Fruit fly (Drosophila melanogaster) whole organism, embryonic: ENCODE data around the gene Cda5.

ENCODE experiments used
- Antp ChIP-seq: fragments of 200-800 bp; sonication (Bioruptor generic); optimal IDR thresholded peaks from 3 replicates; lab custom pipeline; 2016; ENCODE audit warnings: missing biosample characterization, missing genetic modification characterization
- CG10274 ChIP-seq: fragments of 200-800 bp; sonication (Bioruptor generic); optimal IDR thresholded peaks from 3 replicates; lab custom pipeline; 2017; ENCODE audit warnings: missing biosample characterization, mild to moderate bottlenecking, missing genetic modification characterization
- CG10366 ChIP-seq: fragments of 200-800 bp; sonication (Bioruptor generic); IDR thresholded peaks from 2 replicates; pipeline ENCODE4 v1.3.6; 2022; ENCODE audit warnings: missing biosample characterization, missing genetic modification characterization
- CG12104 ChIP-seq: fragments of 200-800 bp; sonication (Bioruptor generic); optimal IDR thresholded peaks from 3 replicates; lab custom pipeline; 2016; ENCODE audit warnings: missing biosample characterization, missing genetic modification characterization
- CG13287 ChIP-seq: fragments of 200-800 bp; sonication (Bioruptor generic); IDR thresholded peaks from 2 replicates; pipeline ENCODE4 v1.3.6; 2022; ENCODE audit warnings: missing biosample characterization, missing genetic modification characterization; ENCODE audit not compliant: partially characterized antibody
- CG14710 ChIP-seq: fragments of 200-800 bp; sonication (Bioruptor generic); optimal IDR thresholded peaks from 3 replicates; lab custom pipeline; 2019; ENCODE audit warnings: missing biosample characterization, mild to moderate bottlenecking, missing genetic modification characterization, moderate library complexity
- CG17328 ChIP-seq: fragments of 200-800 bp; sonication (Bioruptor generic); IDR thresholded peaks from 2 replicates; pipeline ENCODE4 v1.3.6; 2022; ENCODE audit warnings: missing biosample characterization, missing genetic modification characterization
- CG17385 ChIP-seq: fragments of 200-800 bp; sonication (Bioruptor generic); optimal IDR thresholded peaks from 3 replicates; lab custom pipeline; 2018; ENCODE audit warnings: missing biosample characterization, mild to moderate bottlenecking, missing genetic modification characterization
- CG18262 ChIP-seq: fragments of 200-800 bp; optimal IDR thresholded peaks from 3 replicates; lab custom pipeline; 2019; ENCODE audit warnings: missing biosample characterization, mild to moderate bottlenecking, missing genetic modification characterization, moderate library complexity
- CG18764 ChIP-seq: fragments of 200-800 bp; sonication (Bioruptor generic); optimal IDR thresholded peaks from 3 replicates; lab custom pipeline; 2016; ENCODE audit warnings: missing biosample characterization, missing genetic modification characterization
- CG2202 ChIP-seq: fragments of 200-800 bp; sonication (Bioruptor generic); optimal IDR thresholded peaks from 2 replicates; lab custom pipeline; 2018; ENCODE audit warnings: missing biosample characterization, mild to moderate bottlenecking, missing genetic modification characterization
- CG30403 ChIP-seq: fragments of 200-800 bp; sonication (Bioruptor generic); optimal IDR thresholded peaks from 3 replicates; lab custom pipeline; 2016; ENCODE audit warnings: missing biosample characterization, missing genetic modification characterization
- CG30431 ChIP-seq: fragments of 200-800 bp; sonication (Bioruptor generic); optimal IDR thresholded peaks from 2 replicates; lab custom pipeline; 2017; ENCODE audit warnings: missing biosample characterization, missing genetic modification characterization
- CG33213 ChIP-seq: fragments of 200-800 bp; sonication (Bioruptor generic); optimal IDR thresholded peaks from 3 replicates; lab custom pipeline; 2016; ENCODE audit warnings: missing biosample characterization, missing genetic modification characterization
- CG34224 ChIP-seq: fragments of 200-800 bp; sonication (Bioruptor generic); IDR thresholded peaks from 3 replicates; pipeline ENCODE4 v1.3.6; 2022; ENCODE audit warnings: missing biosample characterization, missing genetic modification characterization; ENCODE audit not compliant: partially characterized antibody
- CG34422 ChIP-seq: fragments of 200-800 bp; sonication (Bioruptor generic); IDR thresholded peaks from 3 replicates; pipeline ENCODE4 v1.3.6; 2022; ENCODE audit warnings: missing biosample characterization, missing genetic modification characterization
- CG5245 ChIP-seq: fragments of 200-800 bp; sonication (Bioruptor generic); optimal IDR thresholded peaks from 3 replicates; lab custom pipeline; 2016; ENCODE audit warnings: missing biosample characterization, missing genetic modification characterization
- CG6683 ChIP-seq: fragments of 200-800 bp; sonication (Bioruptor generic); optimal IDR thresholded peaks from 2 replicates; lab custom pipeline; 2017; ENCODE audit warnings: missing biosample characterization, mild to moderate bottlenecking, missing genetic modification characterization, missing genetic modification reagents
- CG8281 ChIP-seq: fragments of 200-800 bp; sonication (Bioruptor generic); optimal IDR thresholded peaks from 2 replicates; lab custom pipeline; 2018; ENCODE audit warnings: missing biosample characterization, mild to moderate bottlenecking, missing genetic modification characterization, moderate library complexity
- CG8359 ChIP-seq: fragments of 200-800 bp; sonication (Bioruptor generic); optimal IDR thresholded peaks from 2 replicates; lab custom pipeline; 2017; ENCODE audit warnings: missing biosample characterization, mild to moderate bottlenecking, missing genetic modification characterization, borderline replicate concordance
- Dek ChIP-seq: fragments of 200-800 bp; sonication (Bioruptor generic); optimal IDR thresholded peaks from 3 replicates; lab custom pipeline; 2019; ENCODE audit warnings: missing biosample characterization, mild to moderate bottlenecking, missing genetic modification characterization, moderate library complexity
- HHEX ChIP-seq: fragments of 200-800 bp; sonication (Bioruptor generic); optimal IDR thresholded peaks from 3 replicates; lab custom pipeline; 2017; ENCODE audit warnings: missing biosample characterization, mild to moderate bottlenecking, missing genetic modification characterization, missing genetic modification reagents
- HmgZ ChIP-seq: fragments of 200-800 bp; sonication (Bioruptor generic); optimal IDR thresholded peaks from 2 replicates; lab custom pipeline; 2018; ENCODE audit warnings: missing biosample characterization, mild to moderate bottlenecking, missing genetic modification characterization
- Hr39 ChIP-seq: fragments of >200 bp; optimal IDR thresholded peaks from 2 replicates; lab custom pipeline; 2017
- Hr51 ChIP-seq, 2 experiments: fragments of 200-800 bp; sonication (Bioruptor generic); optimal IDR thresholded peaks; 2 replicates in 1 of 2; 3 replicates in 1 of 2; lab custom pipeline; 2016 to 2018; ENCODE audit warnings: missing biosample characterization in 2 of 2, missing genetic modification characterization in 2 of 2, mild to moderate bottlenecking in 1 of 2, moderate library complexity in 1 of 2
- Jarid2 ChIP-seq: fragments of 200-800 bp; sonication (Bioruptor generic); optimal IDR thresholded peaks from 3 replicates; lab custom pipeline; 2017; ENCODE audit warnings: mild to moderate bottlenecking, missing biosample characterization, missing genetic modification reagents, missing genetic modification characterization
- Kr ChIP-seq: fragments of 200-800 bp; sonication (Bioruptor generic); optimal IDR thresholded peaks from 2 replicates; lab custom pipeline; 2017; ENCODE audit warnings: missing biosample characterization, mild to moderate bottlenecking, missing genetic modification characterization
- Lpt ChIP-seq: fragments of >200 bp; optimal IDR thresholded peaks from 2 replicates; lab custom pipeline; 2018; ENCODE audit warnings: missing biosample characterization, missing genetic modification characterization
- MBD-R2 ChIP-seq: fragments of 200-800 bp; sonication (Bioruptor generic); IDR thresholded peaks from 2 replicates; pipeline ENCODE4 v1.3.6; 2022; ENCODE audit warnings: missing biosample characterization, missing genetic modification characterization
- MTF-1 ChIP-seq: fragments of 200-800 bp; sonication (Bioruptor generic); optimal IDR thresholded peaks from 2 replicates; lab custom pipeline; 2018; ENCODE audit warnings: missing biosample characterization, mild to moderate bottlenecking, missing genetic modification characterization, borderline replicate concordance
- Mes4 ChIP-seq: fragments of 200-800 bp; sonication (Bioruptor generic); optimal IDR thresholded peaks from 2 replicates; lab custom pipeline; 2016; ENCODE audit warnings: missing biosample characterization, missing genetic modification characterization
- NK7.1 ChIP-seq: fragments of 200-800 bp; sonication (Bioruptor generic); optimal IDR thresholded peaks from 3 replicates; lab custom pipeline; 2016; ENCODE audit warnings: missing biosample characterization, missing genetic modification characterization
- Nf-YA ChIP-seq: fragments of 200-800 bp; sonication (Bioruptor generic); IDR thresholded peaks from 2 replicates; pipeline ENCODE4 v1.3.6; 2022; ENCODE audit warnings: missing biosample characterization, missing genetic modification characterization
- Nf-YB ChIP-seq: fragments of 200-800 bp; sonication (Bioruptor generic); optimal IDR thresholded peaks from 3 replicates; lab custom pipeline; 2019; ENCODE audit warnings: missing biosample characterization, mild to moderate bottlenecking, missing genetic modification characterization, moderate library complexity
- Sin3A ChIP-seq: fragments of >200 bp; optimal IDR thresholded peaks from 2 replicates; lab custom pipeline; 2018
- aop ChIP-seq: fragments of 200-800 bp; sonication (Bioruptor generic); IDR thresholded peaks from 2 replicates; pipeline ENCODE4 v1.3.6; 2022; ENCODE audit warnings: missing biosample characterization, missing genetic modification characterization
- bab2 ChIP-seq: fragments of 200-800 bp; sonication (Bioruptor generic); optimal IDR thresholded peaks from 2 replicates; lab custom pipeline; 2016; ENCODE audit warnings: missing biosample characterization, missing genetic modification characterization
- cato ChIP-seq: fragments of 200-800 bp; sonication (Bioruptor generic); optimal IDR thresholded peaks from 2 replicates; lab custom pipeline; 2016; ENCODE audit warnings: missing biosample characterization, missing genetic modification characterization, borderline replicate concordance
- chm ChIP-seq: fragments of 200-800 bp; sonication (Bioruptor generic); IDR thresholded peaks from 2 replicates; pipeline ENCODE4 v1.3.6; 2022; ENCODE audit warnings: missing biosample characterization, missing genetic modification characterization
- ems ChIP-seq: fragments of 200-800 bp; sonication (Bioruptor generic); optimal IDR thresholded peaks from 3 replicates; lab custom pipeline; 2016; ENCODE audit warnings: missing biosample characterization, missing genetic modification characterization
- en ChIP-seq: fragments of 200-800 bp; sonication (Bioruptor generic); optimal IDR thresholded peaks from 2 replicates; lab custom pipeline; 2016; ENCODE audit warnings: missing biosample characterization, missing genetic modification characterization
- gce ChIP-seq: fragments of 200-800 bp; sonication (Bioruptor generic); IDR thresholded peaks from 3 replicates; pipeline ENCODE4 v1.3.6; 2022; ENCODE audit warnings: missing biosample characterization, missing genetic modification characterization
- h ChIP-seq: fragments of >200 bp; optimal IDR thresholded peaks from 2 replicates; lab custom pipeline; 2017
- jumu ChIP-seq: fragments of 200-800 bp; sonication (Bioruptor generic); optimal IDR thresholded peaks from 3 replicates; lab custom pipeline; 2016; ENCODE audit warnings: missing biosample characterization, missing genetic modification characterization
- p53 ChIP-seq: fragments of 200-800 bp; sonication (Bioruptor generic); optimal IDR thresholded peaks from 2 replicates; lab custom pipeline; 2016; ENCODE audit warnings: missing biosample characterization, missing genetic modification characterization
- pb ChIP-seq: fragments of 200-800 bp; sonication (Bioruptor generic); optimal IDR thresholded peaks from 3 replicates; lab custom pipeline; 2016; ENCODE audit warnings: missing biosample characterization, missing genetic modification characterization
- pho ChIP-seq: fragments of 200-800 bp; sonication (Bioruptor generic); optimal IDR thresholded peaks from 2 replicates; lab custom pipeline; 2016; ENCODE audit warnings: missing biosample characterization, missing genetic modification characterization
- rib ChIP-seq: fragments of 200-800 bp; sonication (Bioruptor generic); IDR thresholded peaks from 2 replicates; pipeline ENCODE4 v1.3.6; 2022; ENCODE audit warnings: missing biosample characterization, missing genetic modification characterization
- seq ChIP-seq: fragments of 200-800 bp; sonication (Bioruptor generic); IDR thresholded peaks from 2 replicates; pipeline ENCODE4 v1.3.6; 2022; ENCODE audit warnings: missing biosample characterization, missing genetic modification characterization
- tin ChIP-seq: fragments of 200-800 bp; sonication (Bioruptor generic); optimal IDR thresholded peaks from 3 replicates; lab custom pipeline; 2016; ENCODE audit warnings: missing biosample characterization, missing genetic modification characterization
- vvl ChIP-seq: fragments of 200-800 bp; sonication (Bioruptor generic); IDR thresholded peaks from 2 replicates; pipeline ENCODE4 v1.3.6; 2022; ENCODE audit warnings: missing biosample characterization, missing genetic modification characterization
- yki ChIP-seq: fragments of >200 bp; optimal IDR thresholded peaks from 3 replicates; lab custom pipeline; 2018

Cda5 gene

DNA sequence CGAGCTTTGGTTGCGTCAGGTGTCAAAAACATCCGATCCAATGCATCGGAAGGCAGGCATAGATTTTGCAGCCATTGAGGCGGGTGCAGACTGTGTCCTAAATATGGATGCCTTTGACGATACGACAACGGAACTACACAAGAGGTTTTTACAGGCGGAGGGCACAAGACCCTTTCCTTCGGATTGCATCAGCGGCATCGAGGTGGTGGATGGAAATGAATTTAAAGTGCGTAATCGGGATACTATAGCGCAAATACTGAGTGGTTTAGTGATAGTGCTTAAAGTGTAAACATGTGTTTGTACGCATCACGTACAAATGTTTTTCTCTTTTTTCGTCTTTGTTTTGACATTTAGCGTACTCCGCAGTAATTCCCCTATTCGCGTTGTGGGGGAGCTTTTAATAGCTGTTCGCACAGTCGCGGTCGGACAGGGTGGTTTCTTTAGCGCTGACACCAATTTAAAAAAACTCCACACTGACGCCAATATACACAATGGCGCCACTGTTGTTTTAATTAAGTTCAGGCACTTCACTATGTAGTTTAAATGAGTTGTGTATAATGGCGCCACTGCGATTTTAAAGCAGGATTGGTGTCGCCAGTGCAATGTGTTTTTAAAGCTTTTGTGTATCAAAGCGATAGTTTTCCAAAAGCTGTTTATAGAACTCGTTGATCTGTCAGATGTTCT, 7.7 kb upstream of the Cda5 start (continued):
- peak; percentile 94 for TF ChIP-seq CG10366
- no peak for TF ChIP-seq CG10274 (GFP tag; lab: Kevin White, UChicago)
- TF ChIP-seq Nf-YB (GFP tag; lab: Kevin White, UChicago), result no peak
- no peak for TF ChIP-seq rib (GFP tag; lab: Robert Waterston, UW)
- TF ChIP-seq Sin3A (lab: Kevin White, UChicago), result no peak
- TF ChIP-seq CG30431 (GFP tag; lab: Kevin White, UChicago), result no peak
- TF ChIP-seq jumu (GFP tag; lab: Kevin White, UChicago), result no peak
- TF ChIP-seq gce (GFP tag; lab: Robert Waterston, UW), result no peak
- peak; percentile 51 for TF ChIP-seq Antp (GFP tag; lab: Kevin White, UChicago)
- no peak for TF ChIP-seq aop (GFP tag; lab: Robert Waterston, UW)
- TF ChIP-seq CG30403 (GFP tag; lab: Kevin White, UChicago), result peak; percentile 65
- peak; percentile 7 for TF ChIP-seq en (GFP tag; lab: Kevin White, UChicago)
- no peak for TF ChIP-seq cato
- no peak for TF ChIP-seq Jarid2 (GFP tag; lab: Kevin White, UChicago)
- no peak for TF ChIP-seq yki (lab: Kevin White, UChicago)
- peak; percentile 29; the same call in 1 of the 2 replicates for TF ChIP-seq chm
- TF ChIP-seq Lpt (GFP tag; lab: Kevin White, UChicago), result no peak
- peak; percentile 70 for TF ChIP-seq HmgZ
- TF ChIP-seq Hr39 (lab: Kevin White, UChicago), result no peak
- TF ChIP-seq CG5245, result peak; percentile 32
- TF ChIP-seq pb (GFP tag; lab: Kevin White, UChicago), result peak; percentile 12
- TF ChIP-seq CG13287, result peak; percentile 81
- TF ChIP-seq Mes4 (GFP tag; lab: Kevin White, UChicago), result peak; percentile 43
- TF ChIP-seq CG12104, result no peak
- no peak for TF ChIP-seq h (lab: Kevin White, UChicago)
- no peak for TF ChIP-seq CG17328
- TF ChIP-seq CG2202, result no peak
- TF ChIP-seq HHEX, result peak; percentile 23
- peak; percentile 42 for TF ChIP-seq bab2 (GFP tag; lab: Kevin White, UChicago)
- peak; percentile 59; the same call in 1 of the 3 replicates for TF ChIP-seq CG34224 (GFP tag; lab: Robert Waterston, UW)
- TF ChIP-seq Hr51 (GFP tag; optimal IDR thresholded peaks at IDR 0.05; lab: Kevin White, UChicago), result peak in 1 of 2 experiments; percentile 6
- TF ChIP-seq seq (GFP tag; lab: Robert Waterston, UW), result 0 out of 2 replicates have a peak, but pooled peaks have one; percentile 56
- no peak for TF ChIP-seq CG8281 (tag; lab: Kevin White, UChicago)
- no peak for TF ChIP-seq CG18764 (GFP tag; lab: Kevin White, UChicago)
- peak; percentile 35 for TF ChIP-seq Dek (tag; lab: Kevin White, UChicago)
- TF ChIP-seq CG18262 (tag; lab: Kevin White, UChicago), result no peak
- TF ChIP-seq CG33213 (GFP tag; lab: Kevin White, UChicago), result peak; percentile 72
- TF ChIP-seq Kr (GFP tag; lab: Kevin White, UChicago), result no peak
- no peak for TF ChIP-seq CG14710 (tag; lab: Kevin White, UChicago)
- TF ChIP-seq NK7.1 (GFP tag; lab: Kevin White, UChicago), result no peak
- no peak for TF ChIP-seq CG6683
- TF ChIP-seq p53 (GFP tag; lab: Kevin White, UChicago), result peak; percentile 54
- no peak for TF ChIP-seq CG17385
- TF ChIP-seq ems (GFP tag; lab: Kevin White, UChicago), result no peak
- no peak for TF ChIP-seq CG8359 (GFP tag; lab: Kevin White, UChicago)
- peak; percentile 40 for TF ChIP-seq tin (GFP tag; lab: Kevin White, UChicago)
- TF ChIP-seq Nf-YA (GFP tag; lab: Robert Waterston, UW), result no peak
- no peak for TF ChIP-seq MTF-1 (GFP tag; lab: Kevin White, UChicago)
- TF ChIP-seq vvl (GFP tag; lab: Robert Waterston, UW), result peak; percentile 88
- no peak for TF ChIP-seq CG34422 (GFP tag; lab: Robert Waterston, UW)
- TF ChIP-seq pho (GFP tag; lab: Kevin White, UChicago), result peak; percentile 0
- peak; percentile 32; the same call in 1 of the 2 replicates for TF ChIP-seq MBD-R2 (GFP tag; lab: Robert Waterston, UW)
